Fruit fly (Drosophila melanogaster) whole organism, embryonic: Measurements from ENCODE around the gene CG18766.

Experiments used
- B-H1 ChIP-seq: fragments of 200-800 bp; sonication (Bioruptor generic); IDR thresholded peaks from 3 replicates; pipeline ENCODE4 v1.3.6; 2022; ENCODE audit warnings: missing biosample characterization, missing genetic modification characterization
- CG10267 ChIP-seq: fragments of 200-800 bp; sonication (Bioruptor generic); optimal IDR thresholded peaks from 2 replicates; lab custom pipeline; 2018; ENCODE audit warnings: missing biosample characterization, mild to moderate bottlenecking, missing genetic modification characterization, moderate library complexity
- CG10654 ChIP-seq: fragments of 200-800 bp; sonication (Bioruptor generic); optimal IDR thresholded peaks from 2 replicates; lab custom pipeline; 2016; ENCODE audit warnings: missing biosample characterization, missing genetic modification characterization
- CG13424 ChIP-seq: fragments of 200-800 bp; sonication (Bioruptor generic); optimal IDR thresholded peaks from 2 replicates; lab custom pipeline; 2019; ENCODE audit warnings: missing biosample characterization, mild to moderate bottlenecking, missing genetic modification characterization, moderate library complexity
- CG15011 ChIP-seq: fragments of 200-800 bp; sonication (Bioruptor generic); optimal IDR thresholded peaks from 3 replicates; lab custom pipeline; 2018; ENCODE audit warnings: missing biosample characterization, mild to moderate bottlenecking, missing genetic modification characterization
- CG15479 ChIP-seq: fragments of 200-800 bp; sonication (Bioruptor generic); optimal IDR thresholded peaks from 3 replicates; lab custom pipeline; 2019; ENCODE audit warnings: missing biosample characterization, mild to moderate bottlenecking, missing genetic modification characterization, moderate library complexity
- CG17186 ChIP-seq: fragments of 200-800 bp; sonication (Bioruptor generic); optimal IDR thresholded peaks from 3 replicates; lab custom pipeline; 2017; ENCODE audit warnings: missing biosample characterization, missing genetic modification reagents, missing genetic modification characterization
- CG17328 ChIP-seq: fragments of 200-800 bp; sonication (Bioruptor generic); IDR thresholded peaks from 2 replicates; pipeline ENCODE4 v1.3.6; 2022; ENCODE audit warnings: missing biosample characterization, missing genetic modification characterization
- CG17912 ChIP-seq: fragments of 200-800 bp; sonication (Bioruptor generic); optimal IDR thresholded peaks from 2 replicates; lab custom pipeline; 2018; ENCODE audit warnings: missing biosample characterization, mild to moderate bottlenecking, missing genetic modification characterization
- CG18262 ChIP-seq: fragments of 200-800 bp; optimal IDR thresholded peaks from 3 replicates; lab custom pipeline; 2019; ENCODE audit warnings: missing biosample characterization, mild to moderate bottlenecking, missing genetic modification characterization, moderate library complexity
- CG31224 ChIP-seq: fragments of 200-800 bp; sonication (Bioruptor generic); IDR thresholded peaks from 2 replicates; pipeline ENCODE4 v1.3.6; 2022; ENCODE audit warnings: missing biosample characterization, missing genetic modification characterization
- CG31441 ChIP-seq: fragments of 200-800 bp; sonication (Bioruptor generic); IDR thresholded peaks from 2 replicates; pipeline ENCODE4 v1.3.6; 2022; ENCODE audit warnings: missing biosample characterization, missing genetic modification characterization
- CG3163 ChIP-seq: fragments of 200-800 bp; sonication (Bioruptor generic); optimal IDR thresholded peaks from 3 replicates; lab custom pipeline; 2016; ENCODE audit warnings: missing biosample characterization, missing genetic modification characterization
- CG32532 ChIP-seq: fragments of 200-800 bp; sonication (Bioruptor generic); IDR thresholded peaks from 2 replicates; pipeline ENCODE4 v1.3.6; 2022; ENCODE audit warnings: missing biosample characterization, missing genetic modification characterization
- CG32767 ChIP-seq: fragments of 200-800 bp; sonication (Bioruptor generic); IDR thresholded peaks from 2 replicates; pipeline ENCODE4 v1.3.6; 2022; ENCODE audit warnings: missing biosample characterization, missing genetic modification characterization
- CG42726 ChIP-seq: fragments of 200-800 bp; sonication (Bioruptor generic); IDR thresholded peaks from 2 replicates; pipeline ENCODE4 v1.3.6; 2022; ENCODE audit warnings: missing biosample characterization, missing genetic modification characterization; ENCODE audit not compliant: partially characterized antibody
- CG4424 ChIP-seq: fragments of 200-800 bp; sonication (Bioruptor generic); optimal IDR thresholded peaks from 3 replicates; lab custom pipeline; 2016; ENCODE audit warnings: missing biosample characterization, missing genetic modification characterization
- CG4707 ChIP-seq: fragments of 200-800 bp; sonication (Bioruptor generic); optimal IDR thresholded peaks from 2 replicates; lab custom pipeline; 2018; ENCODE audit warnings: missing biosample characterization, mild to moderate bottlenecking, missing genetic modification characterization, moderate library complexity
- CG4730 ChIP-seq: fragments of 200-800 bp; sonication (Bioruptor generic); IDR thresholded peaks from 2 replicates; pipeline ENCODE4 v1.3.6; 2022; ENCODE audit warnings: missing biosample characterization, missing genetic modification characterization
- D19B ChIP-seq: fragments of 200-800 bp; sonication (Bioruptor generic); optimal IDR thresholded peaks from 2 replicates; lab custom pipeline; 2017; ENCODE audit warnings: missing biosample characterization, mild to moderate bottlenecking, missing genetic modification characterization
- Dip3 ChIP-seq: fragments of 200-800 bp; sonication (Bioruptor generic); optimal IDR thresholded peaks from 3 replicates; lab custom pipeline; 2016; ENCODE audit warnings: missing biosample characterization, missing genetic modification characterization
- Drgx ChIP-seq: fragments of 200-800 bp; sonication (Bioruptor generic); IDR thresholded peaks from 2 replicates; pipeline ENCODE4 v1.3.6; 2022; ENCODE audit warnings: missing biosample characterization, missing genetic modification characterization
- Elba2 ChIP-seq: fragments of 200-800 bp; sonication (Bioruptor generic); optimal IDR thresholded peaks from 3 replicates; lab custom pipeline; 2016; ENCODE audit warnings: missing biosample characterization, missing genetic modification characterization
- Hsf ChIP-seq: fragments of 200-800 bp; sonication (Bioruptor generic); optimal IDR thresholded peaks from 3 replicates; lab custom pipeline; 2016; ENCODE audit warnings: missing biosample characterization, missing genetic modification characterization
- Lhr ChIP-seq: fragments of 200-800 bp; sonication (Bioruptor generic); optimal IDR thresholded peaks from 3 replicates; lab custom pipeline; 2017; ENCODE audit warnings: mild to moderate bottlenecking, missing biosample characterization, missing genetic modification reagents, missing genetic modification characterization
- Lpt ChIP-seq: fragments of >200 bp; optimal IDR thresholded peaks from 2 replicates; lab custom pipeline; 2018; ENCODE audit warnings: missing biosample characterization, missing genetic modification characterization
- Sry-δ ChIP-seq: fragments of 200-800 bp; sonication (Bioruptor generic); optimal IDR thresholded peaks from 2 replicates; lab custom pipeline; 2016; ENCODE audit warnings: missing biosample characterization, missing genetic modification characterization
- aop ChIP-seq: fragments of 200-800 bp; sonication (Bioruptor generic); IDR thresholded peaks from 2 replicates; pipeline ENCODE4 v1.3.6; 2022; ENCODE audit warnings: missing biosample characterization, missing genetic modification characterization
- ap ChIP-seq: fragments of 200-800 bp; sonication (Bioruptor generic); IDR thresholded peaks from 2 replicates; pipeline ENCODE4 v1.3.6; 2022; ENCODE audit warnings: missing biosample characterization, missing genetic modification characterization
- az2 ChIP-seq: fragments of 200-800 bp; sonication (Bioruptor generic); optimal IDR thresholded peaks from 3 replicates; lab custom pipeline; 2016; ENCODE audit warnings: missing biosample characterization, missing genetic modification characterization
- crc ChIP-seq: fragments of 200-800 bp; sonication (Bioruptor generic); optimal IDR thresholded peaks from 2 replicates; lab custom pipeline; 2016; ENCODE audit warnings: missing biosample characterization, missing genetic modification characterization
- crp ChIP-seq, 2 experiments: fragments of 200-800 bp; sonication (Bioruptor generic); optimal IDR thresholded peaks; 2 replicates in 1 of 2; 3 replicates in 1 of 2; lab custom pipeline; 2017; ENCODE audit warnings: missing biosample characterization in 2 of 2, missing genetic modification characterization in 2 of 2, mild to moderate bottlenecking in 1 of 2, moderate library complexity in 1 of 2
- ems ChIP-seq: fragments of 200-800 bp; sonication (Bioruptor generic); optimal IDR thresholded peaks from 3 replicates; lab custom pipeline; 2016; ENCODE audit warnings: missing biosample characterization, missing genetic modification characterization
- en ChIP-seq: fragments of 200-800 bp; sonication (Bioruptor generic); optimal IDR thresholded peaks from 2 replicates; lab custom pipeline; 2016; ENCODE audit warnings: missing biosample characterization, missing genetic modification characterization
- esg ChIP-seq: fragments of 200-800 bp; sonication (Bioruptor generic); conservative IDR thresholded peaks from 2 replicates; pipeline ENCODE4 v1.3.6; 2022; ENCODE audit warnings: missing biosample characterization, missing genetic modification characterization
- ewg ChIP-seq: fragments of 200-800 bp; sonication (Bioruptor generic); optimal IDR thresholded peaks from 3 replicates; lab custom pipeline; 2017; ENCODE audit warnings: mild to moderate bottlenecking, missing biosample characterization, missing genetic modification reagents, missing genetic modification characterization
- exex ChIP-seq: fragments of 200-800 bp; sonication (Bioruptor generic); optimal IDR thresholded peaks from 4 replicates; lab custom pipeline; 2018; ENCODE audit warnings: missing biosample characterization, mild to moderate bottlenecking, missing genetic modification characterization, moderate library complexity
- gce ChIP-seq: fragments of 200-800 bp; sonication (Bioruptor generic); IDR thresholded peaks from 3 replicates; pipeline ENCODE4 v1.3.6; 2022; ENCODE audit warnings: missing biosample characterization, missing genetic modification characterization
- gro ChIP-seq: fragments of 200-800 bp; sonication (Bioruptor generic); optimal IDR thresholded peaks from 2 replicates; lab custom pipeline; 2016; ENCODE audit warnings: missing biosample characterization, missing genetic modification characterization
- gsb ChIP-seq: fragments of 200-800 bp; sonication (Bioruptor generic); IDR thresholded peaks from 2 replicates; pipeline ENCODE4 v1.3.6; 2022; ENCODE audit warnings: missing biosample characterization, missing genetic modification characterization
- her ChIP-seq: fragments of 200-800 bp; sonication (Bioruptor generic); optimal IDR thresholded peaks from 2 replicates; lab custom pipeline; 2016; ENCODE audit warnings: missing biosample characterization, missing genetic modification characterization
- kah ChIP-seq: fragments of 200-800 bp; sonication (Bioruptor generic); optimal IDR thresholded peaks from 2 replicates; lab custom pipeline; 2018; ENCODE audit warnings: missing biosample characterization, mild to moderate bottlenecking, missing genetic modification characterization
- otp ChIP-seq: fragments of 200-800 bp; sonication (Bioruptor generic); IDR thresholded peaks from 3 replicates; pipeline ENCODE4, ENCODE4 v1.3.6; 2022; ENCODE audit warnings: missing biosample characterization, missing genetic modification characterization
- pnt ChIP-seq: fragments of 200-800 bp; sonication (Bioruptor generic); optimal IDR thresholded peaks from 3 replicates; lab custom pipeline; 2016; ENCODE audit warnings: missing biosample characterization, missing genetic modification characterization
- pum ChIP-seq: fragments of 200-800 bp; sonication (Bioruptor generic); optimal IDR thresholded peaks from 2 replicates; lab custom pipeline; 2016; ENCODE audit warnings: missing biosample characterization, missing genetic modification characterization
- seq ChIP-seq: fragments of 200-800 bp; sonication (Bioruptor generic); IDR thresholded peaks from 2 replicates; pipeline ENCODE4 v1.3.6; 2022; ENCODE audit warnings: missing biosample characterization, missing genetic modification characterization
- so ChIP-seq: fragments of 200-800 bp; sonication (Bioruptor generic); IDR thresholded peaks from 3 replicates; pipeline ENCODE4 v1.3.6; 2022; ENCODE audit warnings: missing biosample characterization, missing genetic modification characterization
- sr ChIP-seq: fragments of 200-800 bp; sonication (Bioruptor generic); IDR thresholded peaks from 3 replicates; pipeline ENCODE4 v1.3.6; 2022; ENCODE audit warnings: missing biosample characterization, missing genetic modification characterization
- ssp ChIP-seq: fragments of 200-800 bp; sonication (Bioruptor generic); IDR thresholded peaks from 2 replicates; pipeline ENCODE4 v1.3.6; 2022; ENCODE audit warnings: missing biosample characterization, missing genetic modification characterization
- tup ChIP-seq: fragments of 200-800 bp; sonication (Bioruptor generic); optimal IDR thresholded peaks from 2 replicates; lab custom pipeline; 2016; ENCODE audit warnings: missing biosample characterization, mild to moderate bottlenecking, missing genetic modification characterization, moderate library complexity
- zf30C ChIP-seq: fragments of 200-800 bp; sonication (Bioruptor generic); optimal IDR thresholded peaks from 3 replicates; lab custom pipeline; 2018; ENCODE audit warnings: missing biosample characterization, mild to moderate bottlenecking, missing genetic modification characterization

Gene CG18766

DNA sequence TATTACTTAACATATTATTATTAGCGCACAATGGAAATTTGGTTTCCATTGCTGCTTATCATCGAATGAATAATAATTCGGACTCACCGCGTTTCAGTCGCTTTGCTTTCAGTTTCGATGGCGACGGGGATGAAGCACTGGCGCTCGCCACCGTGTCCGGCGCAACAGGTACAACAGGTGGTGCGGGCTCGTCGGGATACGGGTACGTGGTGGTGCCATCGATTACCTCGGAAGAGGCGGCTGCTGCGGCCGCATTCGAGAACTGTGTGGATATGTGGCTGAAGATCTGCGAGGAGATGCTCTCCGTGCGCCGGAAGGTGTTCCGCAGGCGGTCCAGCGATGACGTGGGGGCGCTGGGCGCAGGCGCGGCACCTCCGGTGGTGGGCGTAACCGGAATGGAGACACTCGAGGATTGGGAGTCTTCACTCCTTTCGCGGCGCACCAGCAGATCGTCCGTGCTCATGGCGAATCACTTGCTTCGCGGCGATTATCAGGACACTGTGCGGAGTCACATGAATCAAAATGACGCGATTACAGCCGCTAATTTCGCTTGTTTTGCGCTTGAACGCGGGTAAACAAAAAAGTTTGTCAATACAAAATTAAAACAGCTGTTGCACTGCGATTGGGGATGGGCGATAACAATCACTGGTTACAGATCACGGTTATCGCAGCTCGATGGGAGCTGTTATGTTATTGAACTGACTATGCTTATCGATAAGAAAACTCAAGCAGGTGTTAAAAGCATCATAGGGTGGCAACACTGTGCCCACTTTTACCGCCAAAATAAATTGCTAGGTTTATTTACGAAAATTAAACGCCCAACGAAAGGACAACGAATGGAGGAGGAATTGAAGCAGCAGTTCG is 6.4 kb downstream of the CG18766 start, which contains the start of the genes CG31064 and PolA2 (continued):
- TF ChIP-seq CG13424 (tag; lab: Kevin White, UChicago), result peak; percentile 6
- no peak for TF ChIP-seq Lhr (GFP tag; lab: Kevin White, UChicago)
- no peak for TF ChIP-seq CG15479 (GFP tag; lab: Kevin White, UChicago)
- TF ChIP-seq crc (GFP tag; lab: Kevin White, UChicago), result no peak
- TF ChIP-seq CG17328, result no peak
- peak; percentile 94 for TF ChIP-seq Sry-δ (GFP tag; lab: Kevin White, UChicago)
- TF ChIP-seq her (GFP tag; lab: Kevin White, UChicago), result no peak
- no peak for TF ChIP-seq seq (GFP tag; lab: Robert Waterston, UW)
- TF ChIP-seq ewg (GFP tag; lab: Kevin White, UChicago), result peak; percentile 75
- peak; percentile 89 to 97 for TF ChIP-seq crp (GFP tag; optimal IDR thresholded peaks at IDR 0.05; lab: Kevin White, UChicago)
- 0 out of 2 replicates have a peak, but pooled peaks have one; percentile 30 for TF ChIP-seq ssp (GFP tag; lab: Robert Waterston, UW)
- TF ChIP-seq az2 (GFP tag; lab: Kevin White, UChicago), result no peak
- TF ChIP-seq Dip3 (GFP tag; lab: Kevin White, UChicago), result no peak
- TF ChIP-seq Drgx (GFP tag; lab: Robert Waterston, UW), result no peak
- TF ChIP-seq CG18262 (tag; lab: Kevin White, UChicago), result no peak
- TF ChIP-seq CG4424 (GFP tag; lab: Kevin White, UChicago), result no peak
- TF ChIP-seq CG4730 (GFP tag; lab: Robert Waterston, UW), result no peak
- no peak for TF ChIP-seq gsb (GFP tag; lab: Robert Waterston, UW)
- TF ChIP-seq CG17186 (GFP tag; lab: Kevin White, UChicago), result no peak
- peak; percentile 53 for TF ChIP-seq CG10267
- peak; percentile 69; the same call in 1 of the 2 replicates for TF ChIP-seq CG42726 (GFP tag; lab: Robert Waterston, UW)
- peak; percentile 3 for TF ChIP-seq Hsf
- peak; percentile 0 for TF ChIP-seq Elba2 (GFP tag; lab: Kevin White, UChicago)
- TF ChIP-seq pum, result peak; percentile 28
- TF ChIP-seq gce (GFP tag; lab: Robert Waterston, UW), result no peak
- TF ChIP-seq tup (GFP tag; lab: Kevin White, UChicago), result no peak
- no peak for TF ChIP-seq CG32532 (GFP tag; lab: Robert Waterston, UW)
- TF ChIP-seq CG17912 (GFP tag; lab: Kevin White, UChicago), result peak; percentile 38
- no peak for TF ChIP-seq sr (GFP tag; lab: Robert Waterston, UW)
- TF ChIP-seq CG15011 (GFP tag; lab: Kevin White, UChicago), result no peak
- TF ChIP-seq B-H1, result no peak
- TF ChIP-seq exex (tag; lab: Kevin White, UChicago), result no peak
- TF ChIP-seq ap, result no peak
- TF ChIP-seq CG32767 (GFP tag; lab: Robert Waterston, UW), result no peak
- TF ChIP-seq gro (GFP tag; lab: Kevin White, UChicago), result no peak
- TF ChIP-seq D19B, result no peak
- peak; percentile 69 for TF ChIP-seq CG31441 (GFP tag; lab: Robert Waterston, UW)
- no peak for TF ChIP-seq CG10654
- TF ChIP-seq en (GFP tag; lab: Kevin White, UChicago), result no peak
- no peak for TF ChIP-seq aop (GFP tag; lab: Robert Waterston, UW)
- TF ChIP-seq ems (GFP tag; lab: Kevin White, UChicago), result no peak
- TF ChIP-seq kah (GFP tag; lab: Kevin White, UChicago), result peak; percentile 59
- TF ChIP-seq CG31224, result no peak
- TF ChIP-seq CG3163, result no peak
- TF ChIP-seq otp (GFP tag; lab: Robert Waterston, UW), result no peak
- TF ChIP-seq pnt (GFP tag; lab: Kevin White, UChicago), result no peak
- TF ChIP-seq zf30C (GFP tag; lab: Kevin White, UChicago), result no peak
- TF ChIP-seq so, result no peak
- TF ChIP-seq CG4707, result peak; percentile 10
- no peak for TF ChIP-seq esg (GFP tag; lab: Robert Waterston, UW)
- TF ChIP-seq Lpt (GFP tag; lab: Kevin White, UChicago), result no peak
